Fruit fly (Drosophila melanogaster): ENCODE results near the gene Alg9.

Gene Alg9

DNA sequence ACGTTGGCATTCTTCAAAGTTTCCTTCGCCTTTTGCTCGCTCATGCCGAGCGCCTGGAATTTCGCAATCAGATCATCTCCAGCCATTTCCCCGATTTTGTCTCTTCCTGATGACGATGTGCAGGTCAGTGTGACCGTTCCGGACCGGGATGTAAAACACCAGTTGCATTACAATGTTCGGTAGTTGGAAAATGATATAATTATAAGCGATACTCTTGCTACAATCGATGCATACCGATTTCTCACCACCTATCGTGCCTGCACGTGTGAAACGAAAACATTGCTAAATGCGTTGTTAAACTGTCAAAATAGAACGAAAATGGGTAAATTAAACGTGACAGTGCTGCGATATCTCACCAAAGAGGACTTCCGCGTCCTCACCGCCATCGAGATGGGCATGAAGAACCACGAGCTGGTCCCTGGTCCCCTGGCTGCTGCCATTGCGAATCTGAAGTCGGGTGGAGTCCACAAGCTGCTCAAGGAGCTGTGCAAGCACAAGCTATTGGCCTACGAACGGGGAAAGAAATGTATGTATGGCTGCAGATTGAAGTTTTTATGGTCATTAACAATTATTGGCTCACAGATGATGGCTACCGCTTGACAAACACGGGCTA, 44.3 kb downstream of the Alg9 start, which contains the start of the genes GlnRS and RIOK2:
TSS of gene GlnRS (minus strand) at position 133 of the 613 bp plus-strand sequence.
TSS of gene RIOK2 (plus strand) at position 256 of the 613 bp plus-strand sequence.
- TF ChIP-seq Myc (optimal IDR thresholded peaks at IDR 0.05): peak; percentile 75
- TF ChIP-seq Rel (GFP tag; optimal IDR thresholded peaks at IDR 0.05): no peak
- TF ChIP-seq Rel (tag; optimal IDR thresholded peaks at IDR 0.05): peak; percentile 54
- peak; percentile 13 for TF ChIP-seq Sp1 (GFP tag; optimal IDR thresholded peaks at IDR 0.05)
- TF ChIP-seq fru (GFP tag; optimal IDR thresholded peaks at IDR 0.05): no peak
- no peak for TF ChIP-seq GATAd (GFP tag; optimal IDR thresholded peaks at IDR 0.05)
- peak; percentile 100 for TF ChIP-seq N (GFP tag; optimal IDR thresholded peaks at IDR 0.05)
- no peak for TF ChIP-seq Hnf4 (GFP tag; optimal IDR thresholded peaks at IDR 0.05)
- no peak for TF ChIP-seq CG9705 (GFP tag; optimal IDR thresholded peaks at IDR 0.05)
- no peak for TF ChIP-seq jim (GFP tag; optimal IDR thresholded peaks at IDR 0.05)
- TF ChIP-seq Jra (GFP tag; optimal IDR thresholded peaks at IDR 0.05): no peak
- no peak for TF ChIP-seq sage (GFP tag; optimal IDR thresholded peaks at IDR 0.05)
- TF ChIP-seq h (GFP tag; optimal IDR thresholded peaks at IDR 0.05): no peak
- TF ChIP-seq tai (GFP tag; optimal IDR thresholded peaks at IDR 0.05): no peak
- TF ChIP-seq usp (GFP tag; optimal IDR thresholded peaks at IDR 0.05): no peak
- TF ChIP-seq CrebA (GFP tag; optimal IDR thresholded peaks at IDR 0.05; ENCODE audit: borderline replicate concordance): no peak
- TF ChIP-seq Vsx2 (GFP tag; optimal IDR thresholded peaks at IDR 0.05; ENCODE audit: partially characterized antibody): no peak
- peak; percentile 59 for TF ChIP-seq Abd-B (GFP tag; optimal IDR thresholded peaks at IDR 0.05)
- TF ChIP-seq Hr78 (GFP tag; optimal IDR thresholded peaks at IDR 0.05): peak; percentile 79

DNA sequence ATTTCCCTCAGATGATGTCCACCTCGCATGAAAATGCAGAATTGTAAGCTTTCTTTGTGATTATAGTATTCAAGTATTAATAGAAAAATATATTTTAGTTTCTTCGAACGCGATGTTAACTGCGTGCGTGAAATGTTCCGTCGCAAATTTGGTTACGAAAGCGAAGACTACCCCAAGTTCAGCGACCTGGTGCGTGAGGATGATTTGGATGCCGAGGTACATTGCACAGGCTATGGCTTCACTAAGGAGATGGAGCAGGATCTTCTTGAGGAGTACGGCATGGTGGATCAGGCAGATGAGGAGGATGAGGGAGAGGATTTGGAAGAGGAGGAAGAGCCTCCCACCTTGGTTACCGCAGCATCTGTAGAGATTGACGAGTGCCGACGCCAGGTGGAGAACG, 45.4 kb downstream of the Alg9 start:
- TF ChIP-seq h (GFP tag; optimal IDR thresholded peaks at IDR 0.05) (no peak), pan (optimal IDR thresholded peaks at IDR 0.05) (no peak), Hnf4 (GFP tag; optimal IDR thresholded peaks at IDR 0.05) (no peak), dl (GFP tag; optimal IDR thresholded peaks at IDR 0.05; ENCODE audit: insufficient read depth in 1 of 2, partially characterized antibody in 2 of 2) (no peak), lola (GFP tag; optimal IDR thresholded peaks at IDR 0.05) (no peak), Mio (GFP tag; optimal IDR thresholded peaks at IDR 0.05) (no peak), Dfd (GFP tag; optimal IDR thresholded peaks at IDR 0.05) (no peak), GATAd (GFP tag; optimal IDR thresholded peaks at IDR 0.05) (no peak), Hr78 (GFP tag; optimal IDR thresholded peaks at IDR 0.05) (no peak), ey (GFP tag; optimal IDR thresholded peaks at IDR 0.05) (no peak), Sp1 (GFP tag; optimal IDR thresholded peaks at IDR 0.05) (no peak), foxo (GFP tag; optimal IDR thresholded peaks at IDR 0.05) (no peak), psq (GFP tag; optimal IDR thresholded peaks at IDR 0.05) (no peak), usp (GFP tag; optimal IDR thresholded peaks at IDR 0.05) (no peak), N (GFP tag; optimal IDR thresholded peaks at IDR 0.05) (no peak), Myc (optimal IDR thresholded peaks at IDR 0.05) (no peak), CrebA (GFP tag; optimal IDR thresholded peaks at IDR 0.05; ENCODE audit: borderline replicate concordance) (no peak), sv (GFP tag; optimal IDR thresholded peaks at IDR 0.05) (no peak), woc (GFP tag; optimal IDR thresholded peaks at IDR 0.05) (no peak), tai (GFP tag; optimal IDR thresholded peaks at IDR 0.05) (no peak)

DNA sequence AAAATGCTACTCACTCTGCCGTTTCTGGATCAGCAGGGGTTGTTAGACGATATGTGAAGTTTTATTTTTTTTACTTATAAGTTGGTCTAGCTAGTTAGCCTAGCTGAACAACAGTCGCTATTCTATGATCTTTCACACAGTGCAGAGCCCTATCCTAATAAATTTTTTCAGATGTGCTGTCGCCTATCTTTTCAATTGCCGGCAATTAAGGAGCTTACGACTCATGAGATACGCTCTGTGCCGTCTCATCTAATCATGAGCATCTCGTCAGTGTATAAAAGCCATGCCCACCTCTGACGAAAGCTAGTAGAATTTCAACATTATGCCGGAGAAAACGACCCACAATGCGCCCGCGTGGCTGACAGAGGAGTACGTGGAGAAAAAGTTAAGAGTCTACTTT, 48.5 kb downstream of the Alg9 start, which contains the start of the genes CG11889 and CG11891:
TSS of gene CG11889 (plus strand) at position 301 of the 400 bp plus-strand sequence.
TSS of gene CG11891 (plus strand) at position 301 of the 400 bp plus-strand sequence.
- TF ChIP-seq dsf (GFP tag; optimal IDR thresholded peaks at IDR 0.05; ENCODE audit: borderline replicate concordance) (no peak), fru (GFP tag; optimal IDR thresholded peaks at IDR 0.05) (no peak)

DNA sequence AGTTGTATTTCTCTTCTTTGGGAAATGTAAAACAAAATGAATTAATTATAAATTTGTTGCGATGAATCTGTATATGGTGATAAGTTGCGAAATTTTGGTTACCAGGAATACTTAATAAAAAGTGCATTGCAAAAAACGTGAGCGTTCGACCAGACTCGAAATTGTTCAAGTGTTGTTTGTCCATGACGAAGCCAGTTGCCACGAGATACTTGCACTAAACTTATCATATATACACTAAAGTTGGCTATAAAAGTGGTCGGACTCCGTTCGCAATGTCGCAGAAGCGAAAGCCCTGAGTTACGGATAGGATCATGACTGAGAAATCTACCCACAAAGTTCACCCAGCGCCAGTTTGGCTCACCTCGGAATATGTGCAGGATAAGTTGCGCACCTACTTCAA, 52.1 kb downstream of the Alg9 start, which contains the start of gene CG11878:
TSS of gene CG11878 (plus strand) at position 301 of the 400 bp plus-strand sequence.
- TF ChIP-seq Hnf4 (GFP tag; optimal IDR thresholded peaks at IDR 0.05): no peak
- TF ChIP-seq usp (GFP tag; optimal IDR thresholded peaks at IDR 0.05): no peak
- no peak for TF ChIP-seq dl (GFP tag; optimal IDR thresholded peaks at IDR 0.05; ENCODE audit: insufficient read depth in 1 of 2, partially characterized antibody in 2 of 2)
- no peak for TF ChIP-seq ey (GFP tag; optimal IDR thresholded peaks at IDR 0.05)
- TF ChIP-seq Rel (GFP tag; optimal IDR thresholded peaks at IDR 0.05): no peak
- no peak for TF ChIP-seq Rel (tag; optimal IDR thresholded peaks at IDR 0.05)
- no peak for TF ChIP-seq fru (GFP tag; optimal IDR thresholded peaks at IDR 0.05)
- TF ChIP-seq h (GFP tag; optimal IDR thresholded peaks at IDR 0.05): no peak
- TF ChIP-seq Hr78 (GFP tag; optimal IDR thresholded peaks at IDR 0.05): no peak
- TF ChIP-seq Hr83 (GFP tag; optimal IDR thresholded peaks at IDR 0.05; ENCODE audit: poor library complexity, severe bottlenecking): no peak
- TF ChIP-seq pan (optimal IDR thresholded peaks at IDR 0.05): no peak
- TF ChIP-seq Jra (GFP tag; optimal IDR thresholded peaks at IDR 0.05): no peak
- TF ChIP-seq tai (GFP tag; optimal IDR thresholded peaks at IDR 0.05): no peak
- TF ChIP-seq sage (GFP tag; optimal IDR thresholded peaks at IDR 0.05): no peak
- no peak for TF ChIP-seq foxo (GFP tag; optimal IDR thresholded peaks at IDR 0.05)
- TF ChIP-seq Vsx2 (GFP tag; optimal IDR thresholded peaks at IDR 0.05; ENCODE audit: partially characterized antibody): no peak
- TF ChIP-seq rgr (GFP tag; optimal IDR thresholded peaks at IDR 0.05): no peak
- TF ChIP-seq brk (GFP tag; optimal IDR thresholded peaks at IDR 0.05): no peak
- no peak for TF ChIP-seq Sp1 (GFP tag; optimal IDR thresholded peaks at IDR 0.05)
- TF ChIP-seq N (GFP tag; optimal IDR thresholded peaks at IDR 0.05): no peak
- no peak for TF ChIP-seq Abd-B (GFP tag; optimal IDR thresholded peaks at IDR 0.05)
